Fruit fly (Drosophila melanogaster): ENCODE results near the gene Nadsyn.

The Nadsyn gene

DNA sequence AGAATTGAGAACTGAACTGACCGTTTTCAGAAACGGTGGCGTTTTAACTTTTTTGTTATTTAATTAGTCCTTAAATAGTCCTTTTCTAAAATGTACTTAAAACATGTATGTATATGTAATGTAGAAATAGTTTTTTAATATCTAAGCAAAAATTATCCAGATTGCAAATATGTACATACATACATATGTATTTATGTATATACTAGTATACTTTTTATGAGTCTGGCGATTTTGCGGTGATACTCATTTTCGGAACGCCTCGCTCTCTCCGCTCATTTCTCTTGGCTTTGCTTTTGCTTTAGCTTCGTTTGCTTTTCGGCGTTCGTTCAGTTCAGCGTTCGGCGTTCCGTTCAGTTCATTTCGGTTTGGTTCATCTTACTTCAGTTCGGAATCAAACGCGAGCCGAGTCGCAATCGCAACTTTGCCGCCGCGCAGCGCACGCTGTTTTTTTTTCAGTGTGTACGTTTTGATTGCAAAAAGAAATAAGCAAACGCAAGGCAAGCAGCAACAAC, 44.3 kb upstream of the Nadsyn start, which contains the start of gene rdgB (continued):
- TF ChIP-seq CG6276 (GFP tag; optimal IDR thresholded peaks at IDR 0.05), result peak; percentile 84
- peak; percentile 83 for TF ChIP-seq cyc (GFP tag; optimal IDR thresholded peaks at IDR 0.05)
- peak; percentile 84 for TF ChIP-seq lz (GFP tag; optimal IDR thresholded peaks at IDR 0.05)
- peak; percentile 78 for TF ChIP-seq CG15336 (GFP tag; IDR thresholded peaks at IDR 0.05)
- peak; percentile 92 for TF ChIP-seq CG4318 (GFP tag; optimal IDR thresholded peaks at IDR 0.05)
- TF ChIP-seq CG10631 (GFP tag; optimal IDR thresholded peaks at IDR 0.05), result peak; percentile 86
- peak; percentile 86 for TF ChIP-seq achi (GFP tag; optimal IDR thresholded peaks at IDR 0.05)
- peak; percentile 78 for TF ChIP-seq CG6792 (GFP tag; optimal IDR thresholded peaks at IDR 0.05)
- TF ChIP-seq CG34406 (GFP tag; optimal IDR thresholded peaks at IDR 0.05), result peak; percentile 80
- peak; percentile 71 for TF ChIP-seq Ets96B (tag; optimal IDR thresholded peaks at IDR 0.05)
- TF ChIP-seq vri (GFP tag; optimal IDR thresholded peaks at IDR 0.05), result peak; percentile 9
- TF ChIP-seq Sox15 (GFP tag; optimal IDR thresholded peaks at IDR 0.05), result peak; percentile 84
- TF ChIP-seq CG6808 (GFP tag; optimal IDR thresholded peaks at IDR 0.05), result peak; percentile 78
- TF ChIP-seq Hr4 (GFP tag; optimal IDR thresholded peaks at IDR 0.05), result peak; percentile 85
- TF ChIP-seq acj6 (GFP tag; optimal IDR thresholded peaks at IDR 0.05), result peak; percentile 80
- TF ChIP-seq ss (GFP tag; optimal IDR thresholded peaks at IDR 0.05), result peak; percentile 4 to 71
- TF ChIP-seq CG1621 (tag; optimal IDR thresholded peaks at IDR 0.05), result peak; percentile 37
- TF ChIP-seq Blimp-1 (GFP tag; optimal IDR thresholded peaks at IDR 0.05), result peak; percentile 77
- peak; percentile 11 for TF ChIP-seq CG7368 (GFP tag; optimal IDR thresholded peaks at IDR 0.05)
- TF ChIP-seq esn (GFP tag; optimal IDR thresholded peaks at IDR 0.05), result peak; percentile 88
- peak; percentile 81 for TF ChIP-seq Lpt (GFP tag; optimal IDR thresholded peaks at IDR 0.05)

DNA sequence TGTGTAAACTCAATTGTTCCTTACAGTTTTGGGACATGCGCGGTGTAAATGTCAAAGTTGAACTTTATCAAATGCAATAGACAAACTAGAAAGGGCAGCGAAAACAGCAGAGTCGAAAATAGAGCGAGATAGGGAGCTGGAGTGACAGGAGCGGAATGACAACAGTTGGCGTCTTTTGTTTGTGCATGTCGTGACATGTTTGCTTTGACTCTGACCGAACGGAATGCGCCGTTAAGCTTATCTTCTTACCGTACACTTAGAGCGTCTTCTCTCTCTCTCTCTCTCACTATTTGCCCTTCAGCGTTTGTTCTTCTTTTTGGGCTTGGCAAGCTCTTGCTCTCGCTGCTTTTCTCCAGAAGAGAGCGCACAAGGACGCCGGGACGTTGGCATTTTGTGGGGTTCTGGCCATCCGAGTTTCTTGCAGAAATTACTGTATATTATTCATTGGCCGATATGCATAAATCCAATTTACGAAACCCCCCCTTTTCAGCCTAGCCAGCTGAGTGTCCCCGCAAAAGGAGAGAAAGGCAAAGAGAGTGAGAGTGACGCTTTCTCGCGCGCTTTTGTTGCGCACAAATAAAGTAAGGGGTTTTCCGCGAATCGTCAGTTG, 43.8 kb upstream of the Nadsyn start:
- TF ChIP-seq CG1621 (tag; optimal IDR thresholded peaks at IDR 0.05) (peak; percentile 51), spab (GFP tag; optimal IDR thresholded peaks at IDR 0.05) (no peak), CG6808 (GFP tag; optimal IDR thresholded peaks at IDR 0.05) (no peak), fkh (GFP tag; optimal IDR thresholded peaks at IDR 0.05) (peak; percentile 29)

DNA sequence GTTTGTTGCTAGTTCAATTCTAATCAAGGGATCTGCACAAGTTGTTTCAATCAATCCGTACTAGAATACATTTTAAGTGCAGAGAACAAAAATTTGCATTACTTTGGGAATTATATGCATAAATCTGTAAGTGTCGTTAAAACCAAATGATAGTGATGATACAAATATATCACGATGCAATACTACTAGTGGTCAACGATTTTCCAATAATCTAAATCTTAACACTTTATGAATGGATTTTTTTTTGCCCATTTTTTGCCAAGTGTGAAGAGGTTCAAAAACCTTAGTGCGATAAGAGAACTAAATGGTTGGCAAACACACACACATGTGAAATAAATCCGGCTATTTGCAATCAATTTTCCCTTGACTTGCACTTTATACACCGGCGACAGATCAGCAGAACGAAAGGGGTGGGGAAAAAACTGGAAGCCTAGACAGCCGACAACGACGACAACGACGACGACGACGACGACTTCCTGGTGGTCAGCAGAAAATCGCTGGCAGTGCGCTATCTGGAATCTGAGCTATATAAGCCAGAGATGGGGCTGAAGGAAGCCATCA, 41.0 kb upstream of the Nadsyn start, which contains the start of gene Yp3:
Yp3 (plus strand) TSS at position 558 of the 561 bp plus-strand sequence.
- TF ChIP-seq Hr4 (GFP tag; optimal IDR thresholded peaks at IDR 0.05), result no peak
- peak; percentile 38 for TF ChIP-seq svp (GFP tag)

DNA sequence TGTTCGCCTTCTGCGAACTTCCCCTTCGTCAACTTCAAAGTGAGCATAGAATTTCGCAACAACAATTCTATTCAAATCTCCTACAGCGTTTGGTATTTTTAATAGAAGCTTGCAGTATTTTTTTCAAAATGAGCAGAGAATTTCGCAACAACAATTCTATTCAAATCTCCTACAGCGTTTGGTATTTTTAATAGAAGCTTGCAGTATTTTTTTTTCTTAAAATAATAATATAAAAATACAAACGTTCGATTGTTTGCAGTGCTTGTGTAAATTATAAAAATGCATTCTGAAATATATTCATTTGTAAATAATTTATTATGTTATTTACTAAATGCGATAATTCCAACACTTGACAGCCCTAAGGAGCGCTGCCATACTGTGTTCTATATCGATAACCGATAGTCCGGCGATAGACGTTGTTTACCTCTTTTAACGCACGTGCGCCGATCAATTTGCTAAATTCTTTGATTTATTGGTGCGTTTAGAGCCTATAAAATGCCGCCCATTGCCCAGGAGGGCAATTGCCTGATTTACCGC, 38.8 kb upstream of the Nadsyn start, which contains the start of the genes CG32625 and Rtc1:
CG32625 (minus strand) TSS at position 51 of the 537 bp plus-strand sequence.
Rtc1 (plus strand) TSS at position 404 of the 537 bp plus-strand sequence.
- TF ChIP-seq Blimp-1 (GFP tag; optimal IDR thresholded peaks at IDR 0.05) (no peak), CG6854 (GFP tag; optimal IDR thresholded peaks at IDR 0.05) (no peak), CG4318 (GFP tag; optimal IDR thresholded peaks at IDR 0.05) (no peak), spab (GFP tag; optimal IDR thresholded peaks at IDR 0.05) (no peak), Smox (GFP tag; optimal IDR thresholded peaks at IDR 0.05) (peak; percentile 44), CG9139 (GFP tag; optimal IDR thresholded peaks at IDR 0.05) (no peak), CG16779 (tag; optimal IDR thresholded peaks at IDR 0.05) (no peak), Ets96B (tag; optimal IDR thresholded peaks at IDR 0.05) (peak; percentile 13), CG10631 (GFP tag; optimal IDR thresholded peaks at IDR 0.05) (peak; percentile 35), net (GFP tag; optimal IDR thresholded peaks at IDR 0.05) (no peak), OdsH (GFP tag; optimal IDR thresholded peaks at IDR 0.05) (peak; percentile 46), Eip78C (GFP tag) (peak; percentile 75), CG8632 (GFP tag; optimal IDR thresholded peaks at IDR 0.05) (no peak), CG31627 (GFP tag; optimal IDR thresholded peaks at IDR 0.05) (no peak), cyc (GFP tag; optimal IDR thresholded peaks at IDR 0.05) (peak; percentile 8), CG6163 (GFP tag; IDR thresholded peaks at IDR 0.05) (no peak), esn (GFP tag; optimal IDR thresholded peaks at IDR 0.05) (peak; percentile 27), dsx (GFP tag; optimal IDR thresholded peaks at IDR 0.05; ENCODE audit: poor library complexity, severe bottlenecking) (no peak), CG6808 (GFP tag; optimal IDR thresholded peaks at IDR 0.05) (no peak), eg (GFP tag; IDR thresholded peaks at IDR 0.05) (peak; percentile 43; the same call in 1 of the 3 replicates), Sox102F (GFP tag; optimal IDR thresholded peaks at IDR 0.05) (no peak), pdm3 (GFP tag; optimal IDR thresholded peaks at IDR 0.05) (peak; percentile 28), Hr38 (GFP tag; optimal IDR thresholded peaks at IDR 0.05) (no peak), salr (GFP tag; optimal IDR thresholded peaks at IDR 0.05) (no peak), fd85E (GFP tag; optimal IDR thresholded peaks at IDR 0.05) (no peak), Met (GFP tag; optimal IDR thresholded peaks at IDR 0.05) (peak; percentile 41), CG1621 (tag; optimal IDR thresholded peaks at IDR 0.05) (no peak), dac (GFP tag; optimal IDR thresholded peaks at IDR 0.05) (no peak)

Data from whole organism, prepupa.